Worm (Caenorhabditis elegans): Measurements from ENCODE around the gene K03B8.11.

K03B8.11 gene

ce11 chrV:11390394-11390793 lies at the start of gene K03B8.11, which contains the start of gene K03B8.14:
K03B8.11 (minus strand) TSS chrV:11390494.
K03B8.14 (plus strand) TSS chrV:11390503.
- TF ChIP-seq W03F9.2 (tag; optimal IDR thresholded peaks at IDR 0.05) (no peak), dao-5 (tag; optimal IDR thresholded peaks at IDR 0.05) (no peak), him-1 (tag; optimal IDR thresholded peaks at IDR 0.05) (no peak)

- TF ChIP-seq W03F9.2 (tag; optimal IDR thresholded peaks at IDR 0.05) (no peak), him-1 (tag; optimal IDR thresholded peaks at IDR 0.05) (no peak)
Measured at ce11 chrV:11439202-11439601, 48.9 kb upstream of the K03B8.11 start.

ce11 chrV:11438464-11438863 lies 48.2 kb upstream of the K03B8.11 start, which contains the start of gene dmsr-1:
dmsr-1 (plus strand) TSS chrV:11438764.
- no peak for TF ChIP-seq dao-5 (tag; optimal IDR thresholded peaks at IDR 0.05)
- no peak for TF ChIP-seq W03F9.2 (tag; optimal IDR thresholded peaks at IDR 0.05)
- TF ChIP-seq him-1 (tag; optimal IDR thresholded peaks at IDR 0.05) = no peak

DNA sequence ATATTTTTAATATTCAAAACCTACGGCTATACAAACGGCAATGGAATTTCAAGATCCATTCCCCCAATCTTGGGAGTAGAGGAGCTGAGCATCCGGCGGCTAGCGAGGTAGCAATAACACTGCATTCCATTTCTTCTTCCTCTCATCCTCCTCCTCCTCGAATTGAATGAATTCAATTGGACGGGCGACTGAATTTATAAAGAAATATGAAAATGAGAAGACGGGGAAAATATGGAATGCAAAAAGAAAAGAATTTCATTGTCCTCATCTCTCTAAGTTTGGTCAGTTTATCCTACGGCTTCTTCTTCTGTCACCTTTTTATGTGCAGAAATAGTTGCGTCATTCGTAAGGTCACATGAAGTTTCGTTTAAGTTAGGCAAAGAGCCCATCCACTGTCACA lies 46.1 kb upstream of the K03B8.11 start:
- TF ChIP-seq him-1 (tag; optimal IDR thresholded peaks at IDR 0.05) = no peak
- no peak for TF ChIP-seq dao-5 (tag; optimal IDR thresholded peaks at IDR 0.05)
- no peak for TF ChIP-seq W03F9.2 (tag; optimal IDR thresholded peaks at IDR 0.05)

- no peak for TF ChIP-seq him-1 (tag; optimal IDR thresholded peaks at IDR 0.05)
- no peak for TF ChIP-seq W03F9.2 (tag; optimal IDR thresholded peaks at IDR 0.05)
- TF ChIP-seq dao-5 (tag; optimal IDR thresholded peaks at IDR 0.05) = no peak
Measured at ce11 chrV:11435242-11435641, 44.9 kb upstream of the K03B8.11 start.

DNA sequence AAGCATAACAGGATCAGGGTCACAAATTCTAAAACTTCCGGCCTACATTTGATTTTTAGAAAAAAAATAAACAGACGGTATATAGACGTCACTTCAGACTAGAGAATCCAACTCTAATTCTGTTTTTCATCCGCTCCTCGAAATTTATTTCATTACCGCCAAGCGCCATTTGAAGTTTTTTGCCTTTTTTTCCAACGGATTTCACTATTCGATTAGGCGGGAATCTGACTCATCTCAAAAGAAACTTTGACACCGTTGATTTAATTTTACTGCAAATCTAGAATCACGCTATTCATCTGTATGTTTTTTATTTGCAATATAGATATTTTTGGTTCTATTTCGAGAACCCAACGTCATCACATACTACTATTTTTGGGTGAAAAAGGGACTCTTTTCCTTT lies 40.5 kb upstream of the K03B8.11 start:
- TF ChIP-seq him-1 (tag; optimal IDR thresholded peaks at IDR 0.05) (no peak), W03F9.2 (tag; optimal IDR thresholded peaks at IDR 0.05) (no peak), dao-5 (tag; optimal IDR thresholded peaks at IDR 0.05) (no peak)

DNA sequence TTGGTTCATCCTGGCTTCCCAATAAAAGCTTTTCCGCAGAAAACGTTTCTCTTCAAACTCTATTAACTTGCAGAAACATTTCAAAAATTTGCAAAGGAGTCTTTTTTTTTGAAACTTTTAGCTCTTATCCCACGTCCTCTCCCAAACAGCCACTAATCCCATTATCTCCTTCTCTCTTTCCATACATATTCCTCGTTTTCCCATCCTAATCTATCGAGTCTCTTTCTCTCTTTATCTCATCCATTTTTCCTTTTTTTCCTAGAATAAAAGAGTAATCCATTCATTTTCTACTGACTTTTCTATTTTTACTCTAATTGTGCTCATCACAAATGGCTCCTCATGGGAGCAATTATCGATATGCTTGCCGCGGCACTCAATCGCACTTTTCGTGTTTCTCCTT lies 38.4 kb upstream of the K03B8.11 start:
- TF ChIP-seq W03F9.2 (tag; optimal IDR thresholded peaks at IDR 0.05) = no peak
- TF ChIP-seq dao-5 (tag; optimal IDR thresholded peaks at IDR 0.05) = no peak
- TF ChIP-seq him-1 (tag; optimal IDR thresholded peaks at IDR 0.05) = no peak

DNA sequence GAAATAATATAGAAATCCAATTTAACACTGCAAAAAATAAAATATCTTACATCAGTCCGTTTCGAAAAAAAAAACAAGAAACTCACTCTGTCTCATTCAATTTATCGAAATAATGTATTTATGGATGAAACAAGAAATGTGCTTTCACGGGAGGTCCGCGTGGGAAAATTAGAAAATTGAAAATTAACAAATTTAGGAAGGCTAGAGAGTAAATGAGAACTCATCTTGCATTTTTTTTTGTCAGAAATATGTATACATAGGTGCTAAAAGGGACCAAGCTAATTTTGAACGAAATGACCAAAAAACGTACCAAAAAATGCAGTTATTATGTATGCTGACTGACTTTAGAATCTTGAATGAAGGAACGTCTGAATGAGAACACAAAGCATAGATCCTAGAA lies 34.3 kb upstream of the K03B8.11 start, which contains the start of gene T26H10.2:
Gene T26H10.2, minus strand, starts transcription at position 101 of the 400 bp plus-strand sequence.
- no peak for TF ChIP-seq him-1 (tag; optimal IDR thresholded peaks at IDR 0.05)
- no peak for TF ChIP-seq dao-5 (tag; optimal IDR thresholded peaks at IDR 0.05)
- TF ChIP-seq W03F9.2 (tag; optimal IDR thresholded peaks at IDR 0.05) = no peak

ce11 chrV:11421605-11422004 lies 31.3 kb upstream of the K03B8.11 start, which contains the start of gene des-2:
des-2 (minus strand) TSS chrV:11421705.
- TF ChIP-seq dao-5 (tag; optimal IDR thresholded peaks at IDR 0.05) = no peak
- TF ChIP-seq W03F9.2 (tag; optimal IDR thresholded peaks at IDR 0.05) = no peak
- TF ChIP-seq him-1 (tag; optimal IDR thresholded peaks at IDR 0.05) = no peak

- TF ChIP-seq W03F9.2 (tag; optimal IDR thresholded peaks at IDR 0.05) = no peak
- no peak for TF ChIP-seq him-1 (tag; optimal IDR thresholded peaks at IDR 0.05)
- TF ChIP-seq dao-5 (tag; optimal IDR thresholded peaks at IDR 0.05) = no peak
Measured at ce11 chrV:11415059-11415458, 24.8 kb upstream of the K03B8.11 start, which contains the start of gene deg-3. deg-3 (minus strand) TSS chrV:11415159.

DNA sequence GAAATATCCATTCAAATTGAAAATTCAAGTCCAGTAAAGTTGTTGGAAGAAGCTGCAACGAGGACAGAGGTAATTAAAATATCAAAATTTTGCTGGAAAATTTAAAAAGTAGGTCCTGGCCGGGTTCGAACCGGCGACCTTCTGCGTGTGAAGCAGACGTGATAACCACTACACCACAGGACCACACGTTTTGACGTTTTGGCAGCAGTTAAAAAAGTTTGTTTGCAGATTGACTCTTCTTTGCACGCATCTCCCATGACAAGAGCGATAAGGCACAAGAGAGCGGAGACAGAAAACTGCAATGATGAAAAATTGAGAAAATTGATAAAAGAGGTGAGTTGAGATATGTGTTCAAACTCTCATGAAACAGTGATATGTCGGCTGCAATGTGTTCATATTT lies 21.8 kb upstream of the K03B8.11 start:
- TF ChIP-seq him-1 (tag; optimal IDR thresholded peaks at IDR 0.05) = no peak
- TF ChIP-seq dao-5 (tag; optimal IDR thresholded peaks at IDR 0.05) = no peak
- TF ChIP-seq W03F9.2 (tag; optimal IDR thresholded peaks at IDR 0.05) = no peak

DNA sequence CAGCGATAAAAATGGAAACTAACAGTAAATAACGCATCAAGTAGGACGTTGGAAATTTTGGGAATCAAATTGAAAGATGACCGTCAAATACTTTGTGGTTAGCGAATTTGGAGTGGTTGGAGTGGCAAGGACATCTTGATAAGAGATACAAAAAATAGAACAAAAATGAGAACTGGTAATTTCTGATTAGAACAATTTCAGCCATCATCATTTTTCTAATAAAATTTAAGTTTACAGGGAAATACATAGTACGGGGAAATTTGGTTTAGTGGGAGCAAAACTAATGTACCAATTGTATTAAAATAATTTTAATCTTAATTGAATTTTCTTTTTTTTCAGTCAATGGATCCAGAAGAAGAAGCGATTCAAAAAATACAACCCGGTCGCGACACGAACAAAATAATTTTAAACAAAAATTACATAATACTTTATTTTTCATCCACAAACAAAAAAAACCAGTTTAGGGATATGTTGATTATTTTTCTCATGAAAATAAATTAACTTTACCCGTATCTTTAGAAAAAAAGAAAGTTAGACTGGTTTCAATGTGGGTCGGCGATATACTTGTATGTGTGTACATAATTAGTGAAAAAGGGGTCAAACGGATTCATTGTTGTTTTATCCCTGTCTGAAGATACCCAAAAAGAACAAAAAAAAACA lies 20.7 kb upstream of the K03B8.11 start, which contains the start of the genes K03B8.8 and grl-3:
Gene K03B8.8, minus strand, starts transcription at position 101 of the 660 bp plus-strand sequence.
Gene grl-3, plus strand, starts transcription at position 610 of the 660 bp plus-strand sequence.
- TF ChIP-seq him-1 (tag; optimal IDR thresholded peaks at IDR 0.05) = no peak
- TF ChIP-seq W03F9.2 (tag; optimal IDR thresholded peaks at IDR 0.05) = no peak
- no peak for TF ChIP-seq dao-5 (tag; optimal IDR thresholded peaks at IDR 0.05)

DNA sequence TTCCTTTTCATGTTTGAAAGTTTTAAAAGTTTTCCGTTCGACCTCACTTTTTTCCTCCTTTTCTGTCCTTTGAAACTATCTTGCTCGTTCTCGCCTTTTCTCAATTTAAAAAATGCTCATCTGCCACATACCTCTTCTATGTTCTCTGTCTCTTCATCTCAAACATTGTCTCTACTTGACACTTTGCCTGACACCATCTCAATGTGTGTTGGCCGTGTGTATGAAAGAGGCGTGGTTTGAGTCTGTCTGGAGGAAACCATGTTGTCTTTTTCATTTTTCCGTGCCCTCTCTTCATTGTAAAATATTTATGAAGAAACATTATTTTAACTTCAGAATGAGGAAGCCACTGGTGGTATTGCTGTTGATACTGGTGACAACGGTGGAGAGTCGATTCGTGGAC lies 17.0 kb upstream of the K03B8.11 start, which contains the start of gene K03B8.6:
Gene K03B8.6, plus strand, starts transcription at position 334 of the 400 bp plus-strand sequence.
- TF ChIP-seq him-1 (tag; optimal IDR thresholded peaks at IDR 0.05) (no peak), W03F9.2 (tag; optimal IDR thresholded peaks at IDR 0.05) (no peak), dao-5 (tag; optimal IDR thresholded peaks at IDR 0.05) (no peak)

- no peak for TF ChIP-seq him-1 (tag; optimal IDR thresholded peaks at IDR 0.05)
- TF ChIP-seq W03F9.2 (tag; optimal IDR thresholded peaks at IDR 0.05) = no peak
- TF ChIP-seq dao-5 (tag; optimal IDR thresholded peaks at IDR 0.05) = no peak
Measured at ce11 chrV:11403702-11404101, 13.4 kb upstream of the K03B8.11 start.
